Fruit fly (Drosophila melanogaster): ENCODE measurements around the gene Usp5.

DNA sequence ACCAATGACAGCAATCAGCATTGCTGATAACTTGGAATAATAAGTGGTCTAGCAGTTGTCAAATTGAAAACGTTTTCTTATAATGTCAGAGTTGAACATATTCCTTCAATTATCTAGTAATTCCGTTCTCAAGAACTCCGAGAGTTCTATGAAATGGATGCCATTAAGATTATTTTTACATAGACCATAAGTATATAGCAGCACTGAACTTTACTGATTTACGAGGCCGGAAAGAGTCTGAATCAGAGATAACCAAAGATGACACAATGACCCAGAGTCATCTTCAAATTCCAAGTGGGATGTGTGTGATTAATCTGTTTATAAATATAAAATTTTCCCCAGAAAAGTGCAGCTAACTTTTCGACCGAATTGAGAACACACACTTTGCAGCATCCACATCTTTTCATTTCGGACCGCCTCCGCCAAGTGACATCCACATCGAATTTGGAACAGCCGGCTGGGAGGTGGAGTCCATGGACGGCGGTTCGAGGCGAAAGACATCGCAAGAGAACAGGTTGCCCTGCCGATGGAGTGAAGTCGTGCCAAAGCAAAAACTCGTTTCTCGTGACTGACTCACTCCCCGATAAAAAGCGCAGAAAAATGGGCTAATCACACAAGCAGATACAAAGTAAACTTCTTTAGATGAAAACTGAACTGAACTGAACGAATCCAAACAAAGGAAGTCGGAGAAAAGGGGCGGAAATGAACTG, 23.1 kb downstream of the Usp5 start:
- TF ChIP-seq Dll (optimal IDR thresholded peaks at IDR 0.05) (no peak), pan (optimal IDR thresholded peaks at IDR 0.05) (no peak)
